Worm (Caenorhabditis elegans) whole organism, midembryonic: ENCODE results near the gene F26G1.10.

Source experiments
- T22C8.4 ChIP-seq: fragments of 200-800 bp; sonication (Bioruptor generic); IDR thresholded peaks from 2 replicates; pipeline ENCODE4 v1.3.6; 2022; ENCODE audit warnings: missing genetic modification characterization, missing compliant biosample characterization
- cog-1 ChIP-seq: sonication (generic microtip); optimal IDR thresholded peaks from 2 replicates; lab custom pipeline; 2016; ENCODE audit warnings: missing genetic modification characterization, missing compliant biosample characterization
- flt-1 ChIP-seq: fragments of 200-800 bp; sonication (Bioruptor generic); IDR thresholded peaks from 2 replicates; pipeline ENCODE4 v1.3.6; 2022; ENCODE audit warnings: missing genetic modification characterization, missing compliant biosample characterization
- klf-2 ChIP-seq: fragments of 200-800 bp; sonication (Bioruptor generic); conservative IDR thresholded peaks from 2 replicates; pipeline ENCODE4 v1.3.6; 2022; ENCODE audit warnings: missing genetic modification reagents, missing genetic modification characterization, missing compliant biosample characterization
- med-1 ChIP-seq: sonication (generic microtip); optimal IDR thresholded peaks from 2 replicates; lab custom pipeline; 2017; ENCODE audit warnings: missing genetic modification characterization, mild to moderate bottlenecking, missing compliant biosample characterization, antibody characterized with exemption, missing genetic modification reagents; ENCODE audit not compliant: insufficient read depth
- ref-1 ChIP-seq: fragments of 200-800 bp; sonication (Bioruptor generic); conservative IDR thresholded peaks from 2 replicates; pipeline ENCODE4 v1.3.6; 2022; ENCODE audit warnings: missing genetic modification reagents, missing genetic modification characterization, missing compliant biosample characterization
- tab-1 ChIP-seq: fragments of 200-800 bp; sonication (Bioruptor generic); IDR thresholded peaks from 2 replicates; pipeline ENCODE4 v1.3.6; 2022; ENCODE audit warnings: missing genetic modification characterization, missing compliant biosample characterization
- ztf-23 ChIP-seq: fragments of 200-800 bp; sonication (Bioruptor generic); IDR thresholded peaks from 2 replicates; pipeline ENCODE4 v1.3.6; 2022; ENCODE audit warnings: missing genetic modification reagents, missing genetic modification characterization, missing compliant biosample characterization
- ztf-29 ChIP-seq: fragments of 200-800 bp; sonication (Bioruptor generic); IDR thresholded peaks from 2 replicates; pipeline ENCODE4 v1.3.6; 2022; ENCODE audit warnings: missing genetic modification reagents, missing genetic modification characterization, missing compliant biosample characterization

F26G1.10 gene

DNA sequence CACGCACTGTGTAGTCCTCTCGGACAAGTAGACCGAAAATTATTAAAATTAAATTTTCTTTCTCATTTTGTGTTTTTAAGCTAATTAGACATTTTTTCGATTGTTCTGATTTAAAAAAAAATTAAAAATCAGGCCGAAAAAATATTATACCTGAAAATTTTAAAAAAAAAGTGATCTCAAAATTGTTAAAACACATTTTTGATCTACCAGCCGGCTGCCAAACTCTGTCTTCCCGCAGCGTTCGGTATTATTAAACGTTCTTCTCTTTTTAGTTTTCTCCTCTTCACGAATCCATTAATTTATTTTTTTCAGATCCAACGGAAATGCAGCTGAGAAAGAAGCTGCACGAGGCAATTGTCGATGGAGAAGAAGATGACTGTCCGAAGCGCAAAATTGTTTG, 21.0 kb upstream of the F26G1.10 start, which contains the start of gene C27D9.1:
TSS of gene C27D9.1 (plus strand) at position 281 of the 400 bp plus-strand sequence.
- TF ChIP-seq ztf-29 (GFP tag; lab: Robert Waterston, UW) (no peak), cog-1 (no peak), klf-2 (GFP tag; lab: Robert Waterston, UW) (no peak), tab-1 (GFP tag; lab: Robert Waterston, UW) (no peak), ref-1 (GFP tag; lab: Robert Waterston, UW) (no peak), med-1 (GFP tag; lab: Kevin White, UChicago) (no peak), T22C8.4 (GFP tag; lab: Robert Waterston, UW) (no peak), flt-1 (no peak), ztf-23 (GFP tag; lab: Robert Waterston, UW) (no peak)

DNA sequence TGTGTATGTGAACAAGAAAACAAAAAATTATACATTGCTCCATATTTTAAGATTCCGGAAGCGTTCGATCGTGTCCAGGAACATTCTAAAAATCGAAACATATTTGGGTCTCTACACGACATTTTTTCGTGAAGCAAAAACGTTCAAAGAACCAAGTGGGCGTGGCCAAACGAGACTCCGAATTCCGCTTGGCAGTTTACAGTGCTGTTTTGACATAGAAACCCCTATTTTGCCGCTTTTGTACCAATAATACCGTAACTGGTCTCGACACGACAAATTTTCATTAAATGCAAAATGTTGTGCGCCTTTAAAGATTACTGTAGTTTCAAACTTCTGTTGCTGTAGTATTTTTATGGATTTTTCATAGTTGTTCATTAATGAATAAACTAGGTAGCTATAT, 18.5 kb upstream of the F26G1.10 start:
- TF ChIP-seq tab-1 (GFP tag; lab: Robert Waterston, UW) (no peak), ztf-29 (GFP tag; lab: Robert Waterston, UW) (no peak), T22C8.4 (GFP tag; lab: Robert Waterston, UW) (no peak), ztf-23 (GFP tag; lab: Robert Waterston, UW) (no peak), klf-2 (GFP tag; lab: Robert Waterston, UW) (no peak), cog-1 (no peak)

DNA sequence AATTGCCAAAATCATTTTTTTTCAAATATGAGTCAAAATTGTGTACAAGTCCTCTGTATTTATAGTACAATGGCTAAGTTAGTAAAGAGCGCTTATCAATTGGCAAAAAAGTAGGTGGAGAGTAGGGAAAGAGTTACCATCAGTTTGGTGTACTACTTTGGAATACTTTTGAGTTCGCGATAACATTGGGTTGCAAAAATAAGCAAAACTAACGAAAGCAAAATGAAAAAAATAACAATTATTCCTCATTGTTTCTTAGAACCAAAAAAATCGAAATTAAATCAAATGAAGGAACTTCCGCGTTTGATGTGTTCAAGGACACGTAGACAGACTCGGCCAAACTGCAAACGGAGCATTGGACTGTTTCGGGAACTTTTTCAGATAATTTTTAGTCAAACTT, 17.4 kb upstream of the F26G1.10 start, which contains the start of gene C27D9.2:
TSS of gene C27D9.2 (minus strand) at position 101 of the 400 bp plus-strand sequence.
- TF ChIP-seq T22C8.4 (GFP tag; lab: Robert Waterston, UW) (no peak), med-1 (GFP tag; lab: Kevin White, UChicago) (no peak), cog-1 (no peak), flt-1 (no peak), ztf-23 (GFP tag; lab: Robert Waterston, UW) (no peak), klf-2 (GFP tag; lab: Robert Waterston, UW) (no peak), ref-1 (GFP tag; lab: Robert Waterston, UW) (no peak), tab-1 (GFP tag; lab: Robert Waterston, UW) (no peak)

DNA sequence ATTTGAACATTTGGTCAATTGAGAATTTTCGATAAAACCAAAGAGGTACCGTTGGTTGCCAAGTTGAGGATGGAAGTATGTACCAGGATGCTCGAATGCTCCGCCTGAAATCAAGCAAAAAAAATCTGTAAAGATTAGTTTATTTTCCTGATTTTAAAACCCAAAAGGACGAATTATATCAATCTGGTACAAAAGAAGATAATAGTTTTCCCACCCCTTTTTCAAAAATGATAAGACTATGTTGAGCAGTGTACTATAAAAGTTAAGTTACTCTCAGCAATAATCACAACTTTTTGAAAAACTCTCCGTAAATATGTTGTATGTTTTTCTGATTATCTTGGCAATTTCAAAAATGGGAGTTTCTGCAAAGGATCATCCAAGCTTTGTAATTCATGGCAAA, 15.7 kb upstream of the F26G1.10 start, which contains the start of gene F26G1.3:
TSS of gene F26G1.3 (plus strand) at position 301 of the 400 bp plus-strand sequence.
- TF ChIP-seq ztf-29 (GFP tag; lab: Robert Waterston, UW), result no peak
- TF ChIP-seq klf-2 (GFP tag; lab: Robert Waterston, UW), result no peak
- no peak for TF ChIP-seq T22C8.4 (GFP tag; lab: Robert Waterston, UW)
- no peak for TF ChIP-seq ztf-23 (GFP tag; lab: Robert Waterston, UW)
- TF ChIP-seq ref-1 (GFP tag; lab: Robert Waterston, UW), result no peak
- no peak for TF ChIP-seq flt-1
- no peak for TF ChIP-seq tab-1 (GFP tag; lab: Robert Waterston, UW)
- no peak for TF ChIP-seq med-1 (GFP tag; lab: Kevin White, UChicago)
- no peak for TF ChIP-seq cog-1

DNA sequence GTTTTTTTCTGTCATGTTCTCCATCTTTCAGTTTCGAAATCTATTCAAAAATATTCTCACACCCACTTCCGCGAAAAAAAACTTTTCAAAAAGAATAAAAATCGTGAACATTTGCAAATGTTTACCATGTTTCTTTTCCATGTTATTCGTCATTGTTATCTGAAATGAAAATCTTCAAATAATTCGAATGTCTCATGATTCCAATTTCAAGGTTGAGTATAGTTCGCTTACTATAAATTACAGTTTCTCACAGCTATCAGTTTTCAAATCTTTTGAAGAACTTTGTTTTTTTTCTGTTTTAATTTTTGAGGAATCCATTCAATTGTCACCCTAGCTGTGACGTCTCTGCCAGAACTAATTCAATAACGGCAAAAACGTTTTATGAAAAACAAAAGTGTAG, 14.3 kb upstream of the F26G1.10 start:
- TF ChIP-seq T22C8.4 (GFP tag; lab: Robert Waterston, UW) (no peak), ztf-29 (GFP tag; lab: Robert Waterston, UW) (no peak), cog-1 (no peak), ref-1 (GFP tag; lab: Robert Waterston, UW) (no peak), flt-1 (no peak), med-1 (GFP tag; lab: Kevin White, UChicago) (no peak), klf-2 (GFP tag; lab: Robert Waterston, UW) (no peak), ztf-23 (GFP tag; lab: Robert Waterston, UW) (no peak), tab-1 (GFP tag; lab: Robert Waterston, UW) (no peak)

DNA sequence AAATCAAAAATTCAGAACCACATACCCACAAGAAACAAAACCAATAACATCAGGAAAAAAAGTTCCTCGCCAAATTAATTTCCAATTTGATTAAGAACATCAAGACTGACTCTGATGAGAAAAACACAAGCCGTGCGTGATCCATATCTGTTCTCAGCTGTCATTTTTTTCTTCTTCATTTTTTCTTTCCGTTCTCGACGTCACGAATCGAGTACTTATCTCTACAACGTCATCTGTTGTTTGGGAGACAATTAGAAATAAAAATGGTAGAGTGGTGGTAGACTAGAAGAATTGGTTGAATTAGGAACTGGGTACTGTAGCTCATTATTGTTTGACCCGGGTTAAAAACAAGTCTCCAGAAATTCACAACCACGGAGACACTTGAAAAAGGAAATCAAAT, 13.2 kb upstream of the F26G1.10 start:
- TF ChIP-seq ref-1 (GFP tag; lab: Robert Waterston, UW), result no peak
- no peak for TF ChIP-seq ztf-23 (GFP tag; lab: Robert Waterston, UW)
- TF ChIP-seq ztf-29 (GFP tag; lab: Robert Waterston, UW), result no peak
- TF ChIP-seq klf-2 (GFP tag; lab: Robert Waterston, UW), result no peak
- no peak for TF ChIP-seq T22C8.4 (GFP tag; lab: Robert Waterston, UW)
- no peak for TF ChIP-seq med-1 (GFP tag; lab: Kevin White, UChicago)
- no peak for TF ChIP-seq cog-1

DNA sequence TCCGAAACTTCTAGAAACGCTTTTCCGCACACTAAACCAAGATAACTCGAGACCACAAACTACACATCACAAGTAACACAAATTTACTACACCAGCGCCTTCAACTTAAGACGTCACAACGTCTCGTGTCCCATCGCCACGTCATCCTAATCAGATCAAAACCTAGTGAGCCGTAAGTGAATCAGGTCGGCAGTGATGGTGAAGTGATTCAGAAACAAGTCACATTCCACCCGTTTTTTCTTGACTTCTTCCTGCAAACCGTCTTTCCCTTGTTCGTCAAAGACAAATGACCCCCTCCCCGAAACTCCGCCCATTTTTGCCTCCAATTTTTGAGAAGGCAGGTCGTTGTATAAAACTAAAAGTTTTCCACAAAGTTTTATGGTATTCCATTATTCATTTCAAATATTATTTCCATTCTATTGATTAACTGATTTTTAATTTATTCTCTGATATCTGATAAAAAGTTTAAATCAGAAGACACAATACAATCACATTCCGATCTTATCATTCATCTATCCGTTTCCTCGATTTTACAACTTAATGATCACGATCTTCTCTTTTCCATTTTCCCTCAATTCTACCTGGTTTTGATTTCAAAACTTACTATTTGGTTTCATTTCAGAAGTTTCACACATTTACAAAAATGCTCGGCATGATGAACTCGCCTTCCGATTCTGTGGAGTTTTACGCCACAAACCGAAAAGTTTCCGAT, 11.5 kb upstream of the F26G1.10 start, which contains the start of gene F26G1.2:
TSS of gene F26G1.2 (plus strand) at position 508 of the 712 bp plus-strand sequence.
- TF ChIP-seq ztf-23 (GFP tag; lab: Robert Waterston, UW) (no peak), klf-2 (GFP tag; lab: Robert Waterston, UW) (no peak), T22C8.4 (GFP tag; lab: Robert Waterston, UW) (no peak), ref-1 (GFP tag; lab: Robert Waterston, UW) (no peak), flt-1 (no peak), ztf-29 (GFP tag; lab: Robert Waterston, UW) (no peak), cog-1 (no peak), med-1 (GFP tag; lab: Kevin White, UChicago) (no peak), tab-1 (GFP tag; lab: Robert Waterston, UW) (no peak)

DNA sequence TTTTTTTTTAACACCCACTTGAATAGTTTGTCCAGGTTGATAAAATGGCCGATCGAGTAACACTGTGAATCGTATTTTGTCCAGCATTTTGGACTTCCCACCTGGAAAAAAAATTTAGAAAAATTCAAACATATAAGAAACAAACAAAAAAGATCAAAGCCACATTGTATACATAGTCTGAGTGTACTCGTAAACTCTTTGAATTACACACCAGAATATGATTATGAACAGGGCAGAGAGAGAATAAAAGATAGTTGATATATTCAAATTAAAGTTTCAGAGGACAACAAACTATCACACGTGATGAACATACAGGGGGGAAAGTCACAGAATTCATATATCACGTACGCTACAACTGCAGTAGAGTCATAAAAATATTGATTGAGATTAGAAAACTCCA, 7.9 kb upstream of the F26G1.10 start, which contains the start of gene ttm-2:
TSS of gene ttm-2 (minus strand) at position 101 of the 400 bp plus-strand sequence.
- TF ChIP-seq ref-1 (GFP tag; lab: Robert Waterston, UW), result no peak
- no peak for TF ChIP-seq T22C8.4 (GFP tag; lab: Robert Waterston, UW)
- TF ChIP-seq klf-2 (GFP tag; lab: Robert Waterston, UW), result no peak

DNA sequence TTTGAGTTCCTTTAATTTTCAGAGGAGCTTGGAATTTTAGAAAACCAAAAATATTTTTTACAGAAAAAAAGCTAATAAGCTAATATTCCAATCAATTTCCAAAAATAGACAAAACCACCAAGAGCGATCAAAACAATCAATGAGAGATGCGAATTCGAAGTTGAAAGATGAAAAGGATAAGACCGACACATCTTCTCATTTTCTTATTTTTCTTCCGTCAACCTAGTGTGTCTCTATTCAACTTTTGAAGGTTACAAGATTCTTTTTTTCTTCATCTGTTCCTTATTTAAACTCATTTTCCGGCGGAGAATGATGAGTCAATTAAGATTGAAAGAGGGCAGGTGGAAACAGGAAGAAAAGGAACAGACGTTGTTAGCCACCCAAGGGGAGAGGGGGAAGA, 6.6 kb upstream of the F26G1.10 start:
- TF ChIP-seq ztf-29 (GFP tag; lab: Robert Waterston, UW), result no peak
- no peak for TF ChIP-seq ref-1 (GFP tag; lab: Robert Waterston, UW)
- no peak for TF ChIP-seq T22C8.4 (GFP tag; lab: Robert Waterston, UW)
- no peak for TF ChIP-seq med-1 (GFP tag; lab: Kevin White, UChicago)
- TF ChIP-seq tab-1 (GFP tag; lab: Robert Waterston, UW), result no peak
- no peak for TF ChIP-seq klf-2 (GFP tag; lab: Robert Waterston, UW)
- no peak for TF ChIP-seq cog-1
- no peak for TF ChIP-seq flt-1
- no peak for TF ChIP-seq ztf-23 (GFP tag; lab: Robert Waterston, UW)
